Fruit fly (Drosophila melanogaster): ENCODE measurements around the gene CG5892.

CG5892 gene

DNA sequence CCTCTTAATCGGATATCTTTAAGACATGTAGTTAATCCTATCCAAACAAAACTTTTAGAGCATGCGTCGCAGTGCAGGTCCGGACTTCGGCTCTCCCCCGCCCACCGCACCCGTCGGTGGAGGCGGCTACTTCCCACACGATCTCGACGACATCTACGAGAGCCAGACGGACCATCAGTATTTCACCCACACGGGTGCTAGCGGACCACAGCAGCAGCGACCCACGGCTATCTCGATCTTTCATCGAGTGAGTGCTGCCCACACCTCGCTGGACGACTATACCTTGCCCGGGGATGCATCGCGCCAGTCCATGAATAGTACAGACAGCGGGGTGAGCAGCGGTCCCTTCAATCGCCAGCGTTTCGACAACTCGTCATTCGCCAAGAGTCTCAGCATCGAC, 40.8 kb upstream of the CG5892 start:
- TF ChIP-seq CG9705 (GFP tag; optimal IDR thresholded peaks at IDR 0.05) (no peak), Myc (optimal IDR thresholded peaks at IDR 0.05) (no peak), Abd-B (GFP tag; optimal IDR thresholded peaks at IDR 0.05) (no peak), br (GFP tag; optimal IDR thresholded peaks at IDR 0.05) (no peak), tai (GFP tag; optimal IDR thresholded peaks at IDR 0.05) (no peak)

DNA sequence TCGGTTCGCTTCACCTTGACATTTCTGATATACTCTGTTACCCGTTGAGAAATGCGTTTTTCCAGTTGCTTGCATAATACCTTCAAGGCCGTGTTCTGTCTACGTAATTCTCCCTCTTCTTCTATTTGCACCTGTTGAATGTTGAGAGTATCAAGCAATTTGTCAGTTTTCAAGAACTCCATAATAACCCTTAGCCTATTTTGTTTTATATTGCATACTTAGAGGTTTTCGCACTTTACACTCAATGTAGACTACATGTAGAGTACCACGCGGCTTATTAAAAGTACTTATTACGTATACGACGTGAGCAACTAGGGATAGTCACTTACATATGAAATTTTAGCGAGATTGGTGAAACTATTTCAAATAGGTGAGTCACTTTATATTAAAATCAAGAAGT, 39.3 kb upstream of the CG5892 start:
- TF ChIP-seq psq (GFP tag; optimal IDR thresholded peaks at IDR 0.05) (peak; percentile 0), Jra (GFP tag; optimal IDR thresholded peaks at IDR 0.05) (no peak), ey (GFP tag; optimal IDR thresholded peaks at IDR 0.05) (no peak), OdsH (GFP tag; optimal IDR thresholded peaks at IDR 0.05) (no peak), woc (GFP tag; optimal IDR thresholded peaks at IDR 0.05) (no peak)

DNA sequence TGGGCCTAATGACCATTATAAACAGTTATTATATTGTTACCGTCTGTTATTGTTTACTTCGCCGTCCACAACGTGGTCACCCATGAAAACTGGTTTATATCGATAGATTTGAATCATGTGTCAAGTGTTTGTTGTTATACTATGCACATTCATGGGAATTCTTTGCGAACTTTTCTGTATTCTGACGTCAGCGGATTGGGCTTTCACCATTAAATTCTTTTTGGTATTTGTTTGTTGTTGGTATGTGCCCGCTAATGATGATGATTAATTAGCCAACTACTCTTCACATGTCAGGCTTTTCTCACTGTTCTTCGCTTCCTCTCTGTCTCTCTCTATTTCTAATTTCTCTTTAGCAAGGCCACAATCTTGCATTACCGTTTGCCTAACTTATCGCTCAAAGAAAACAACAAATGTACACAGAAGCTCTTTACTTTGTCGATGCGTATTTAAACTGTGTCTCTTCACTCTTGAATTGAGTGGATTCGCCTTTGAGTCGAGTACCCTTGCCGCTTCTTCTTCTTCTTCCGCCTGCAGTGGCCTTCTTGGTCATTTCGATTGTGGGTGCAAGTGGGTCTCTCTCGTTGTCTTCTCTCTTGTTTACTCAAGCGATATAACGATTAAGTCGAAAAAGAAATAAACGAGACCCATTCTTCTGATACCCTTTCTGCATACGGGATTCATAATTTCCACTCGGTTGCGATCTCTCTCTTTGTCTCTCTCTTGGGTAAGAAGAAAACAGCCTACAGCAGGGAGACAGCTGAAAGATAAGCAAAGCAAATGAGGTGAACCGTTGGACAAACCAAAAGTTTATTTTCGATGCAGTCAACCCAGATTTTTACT, 38.5 kb upstream of the CG5892 start:
- TF ChIP-seq Abd-B (GFP tag; optimal IDR thresholded peaks at IDR 0.05) (no peak), dmrt93B (GFP tag; optimal IDR thresholded peaks at IDR 0.05) (no peak), OdsH (GFP tag; optimal IDR thresholded peaks at IDR 0.05) (no peak), Dif (GFP tag; optimal IDR thresholded peaks at IDR 0.05; ENCODE audit: partially characterized antibody) (peak; percentile 64), tai (GFP tag; optimal IDR thresholded peaks at IDR 0.05) (peak; percentile 16), Rel (GFP tag; optimal IDR thresholded peaks at IDR 0.05) (no peak), Rel (tag; optimal IDR thresholded peaks at IDR 0.05) (peak; percentile 16), foxo (GFP tag; optimal IDR thresholded peaks at IDR 0.05) (no peak), sage (GFP tag; optimal IDR thresholded peaks at IDR 0.05) (no peak), CG32264 (GFP tag; optimal IDR thresholded peaks at IDR 0.05) (no peak), Vsx2 (GFP tag; optimal IDR thresholded peaks at IDR 0.05; ENCODE audit: partially characterized antibody) (peak; percentile 4), GATAd (GFP tag; optimal IDR thresholded peaks at IDR 0.05) (no peak), Mio (GFP tag; optimal IDR thresholded peaks at IDR 0.05) (no peak), usp (GFP tag; optimal IDR thresholded peaks at IDR 0.05) (no peak), dl (GFP tag; optimal IDR thresholded peaks at IDR 0.05; ENCODE audit: insufficient read depth in 1 of 2, partially characterized antibody in 2 of 2) (peak; percentile 6 to 30), Hnf4 (GFP tag; optimal IDR thresholded peaks at IDR 0.05) (no peak)

DNA sequence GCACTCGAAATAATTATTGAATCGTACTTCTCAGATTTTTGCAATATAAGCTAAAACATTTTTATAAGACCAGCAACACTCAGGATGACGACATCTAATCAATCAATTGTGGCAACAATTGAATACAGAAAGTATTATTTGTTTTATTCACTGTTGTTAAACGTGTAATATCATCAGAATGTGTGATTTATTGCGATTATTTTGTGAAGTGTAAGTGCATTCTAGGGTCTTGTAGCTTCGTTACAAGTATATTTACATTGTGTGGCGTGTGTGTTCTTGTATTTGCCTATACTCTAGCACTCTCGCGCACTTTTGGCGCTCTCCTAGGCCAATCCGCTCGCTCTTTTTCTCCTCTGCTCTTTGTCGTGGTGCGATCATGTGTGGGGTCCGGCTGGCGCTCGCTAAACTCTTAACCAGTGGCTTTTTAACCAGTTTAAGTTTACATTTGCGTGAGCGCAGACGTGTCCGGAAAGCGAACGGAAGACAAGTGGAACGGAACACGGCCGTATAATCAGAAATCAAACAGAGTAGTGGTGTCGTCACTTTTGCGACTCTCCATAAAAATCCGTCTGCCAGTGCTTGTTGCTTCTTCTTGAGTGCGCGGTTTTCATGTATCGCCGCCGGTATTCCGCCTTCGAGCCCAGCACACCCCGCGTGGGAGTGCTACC, 37.8 kb upstream of the CG5892 start:
- TF ChIP-seq Dif (GFP tag; optimal IDR thresholded peaks at IDR 0.05; ENCODE audit: partially characterized antibody) (peak; percentile 85), Dfd (GFP tag; optimal IDR thresholded peaks at IDR 0.05) (no peak), Rel (GFP tag; optimal IDR thresholded peaks at IDR 0.05) (no peak), Rel (tag; optimal IDR thresholded peaks at IDR 0.05) (no peak), dmrt93B (GFP tag; optimal IDR thresholded peaks at IDR 0.05) (peak; percentile 42), pan (optimal IDR thresholded peaks at IDR 0.05) (no peak), Sp1 (GFP tag; optimal IDR thresholded peaks at IDR 0.05) (peak; percentile 68), lola (GFP tag; optimal IDR thresholded peaks at IDR 0.05) (no peak), dl (GFP tag; optimal IDR thresholded peaks at IDR 0.05; ENCODE audit: insufficient read depth in 1 of 2, partially characterized antibody in 2 of 2) (peak; percentile 64 to 81), brk (GFP tag; optimal IDR thresholded peaks at IDR 0.05) (peak; percentile 28), tai (GFP tag; optimal IDR thresholded peaks at IDR 0.05) (no peak), Myc (optimal IDR thresholded peaks at IDR 0.05) (no peak), usp (GFP tag; optimal IDR thresholded peaks at IDR 0.05) (no peak), Hr78 (GFP tag; optimal IDR thresholded peaks at IDR 0.05) (no peak), sage (GFP tag; optimal IDR thresholded peaks at IDR 0.05) (no peak), N (GFP tag; optimal IDR thresholded peaks at IDR 0.05) (no peak), h (GFP tag; optimal IDR thresholded peaks at IDR 0.05) (peak; percentile 85), sv (GFP tag; optimal IDR thresholded peaks at IDR 0.05) (peak; percentile 76), CG32264 (GFP tag; optimal IDR thresholded peaks at IDR 0.05) (peak; percentile 65), OdsH (GFP tag; optimal IDR thresholded peaks at IDR 0.05) (peak; percentile 77), Abd-B (GFP tag; optimal IDR thresholded peaks at IDR 0.05) (no peak), foxo (GFP tag; optimal IDR thresholded peaks at IDR 0.05) (peak in 1 of 2 experiments; percentile 81), GATAd (GFP tag; optimal IDR thresholded peaks at IDR 0.05) (no peak), Jra (GFP tag; optimal IDR thresholded peaks at IDR 0.05) (no peak), fru (GFP tag; optimal IDR thresholded peaks at IDR 0.05) (peak; percentile 90), Vsx2 (GFP tag; optimal IDR thresholded peaks at IDR 0.05; ENCODE audit: partially characterized antibody) (peak; percentile 23), Mio (GFP tag; optimal IDR thresholded peaks at IDR 0.05) (no peak), HLH106 (tag; optimal IDR thresholded peaks at IDR 0.05) (peak; percentile 66), jim (GFP tag; optimal IDR thresholded peaks at IDR 0.05) (no peak), br (GFP tag; optimal IDR thresholded peaks at IDR 0.05) (peak; percentile 77), dsf (GFP tag; optimal IDR thresholded peaks at IDR 0.05; ENCODE audit: borderline replicate concordance) (no peak), woc (GFP tag; optimal IDR thresholded peaks at IDR 0.05) (peak; percentile 49), psq (GFP tag; optimal IDR thresholded peaks at IDR 0.05) (peak; percentile 58), Hr83 (GFP tag; optimal IDR thresholded peaks at IDR 0.05; ENCODE audit: poor library complexity, severe bottlenecking) (no peak), CrebA (GFP tag; optimal IDR thresholded peaks at IDR 0.05; ENCODE audit: borderline replicate concordance) (no peak), rgr (GFP tag; optimal IDR thresholded peaks at IDR 0.05) (peak; percentile 80), CG9705 (GFP tag; optimal IDR thresholded peaks at IDR 0.05) (no peak)
